Worm (Caenorhabditis elegans) whole organism, L4 larva: ENCODE results near the gene F59A2.5.

Experiments used
- Y105C5A.15 ChIP-seq: fragments of 200-800 bp; sonication (Bioruptor generic); IDR thresholded peaks from 2 replicates; pipeline ENCODE4 v1.3.6; 2022; ENCODE audit warnings: missing genetic modification characterization, missing compliant biosample characterization
- ceh-82 ChIP-seq: sonication (generic microtip); optimal IDR thresholded peaks from 2 replicates; lab custom pipeline; 2017; ENCODE audit warnings: missing biosample characterization, missing genetic modification characterization
- ces-1 ChIP-seq: fragments of 150-350 bp; sonication (generic microtip); optimal IDR thresholded peaks from 4 replicates; lab custom pipeline; 2014; ENCODE audit warnings: missing biosample characterization, missing genetic modification reagents, missing genetic modification characterization
- daf-12 ChIP-seq: fragments of 150-350 bp; optimal IDR thresholded peaks from 2 replicates; lab custom pipeline; 2014; ENCODE audit warnings: missing biosample characterization, missing genetic modification reagents, missing genetic modification characterization
- dpl-1 ChIP-seq: fragments of 150-350 bp; optimal IDR thresholded peaks from 2 replicates; lab custom pipeline; 2014; ENCODE audit warnings: missing biosample characterization, missing genetic modification reagents, missing genetic modification characterization
- mep-1 ChIP-seq: fragments of 150-350 bp; sonication (generic microtip); optimal IDR thresholded peaks from 3 replicates; lab custom pipeline; 2014; ENCODE audit warnings: missing biosample characterization, missing genetic modification characterization
- nhr-77 ChIP-seq: fragments of 150-350 bp; optimal IDR thresholded peaks from 2 replicates; lab custom pipeline; 2014; ENCODE audit warnings: missing biosample characterization, missing genetic modification characterization
- pqm-1 ChIP-seq: sonication (generic microtip); optimal IDR thresholded peaks from 2 replicates; lab custom pipeline; 2017; ENCODE audit warnings: missing biosample characterization, missing genetic modification characterization
- saeg-2 ChIP-seq: fragments of 200-800 bp; sonication (Bioruptor generic); IDR thresholded peaks from 2 replicates; pipeline ENCODE4 v1.3.6; 2022; ENCODE audit warnings: missing genetic modification reagents, missing genetic modification characterization, missing compliant biosample characterization
- tra-1 ChIP-seq: fragments of 200-800 bp; sonication (Bioruptor generic); IDR thresholded peaks from 2 replicates; pipeline ENCODE4 v1.3.6; 2022; ENCODE audit warnings: missing genetic modification reagents, missing genetic modification characterization, missing compliant biosample characterization
- unc-39 ChIP-seq: sonication (generic microtip); optimal IDR thresholded peaks from 2 replicates; lab custom pipeline; 2017; ENCODE audit warnings: missing biosample characterization, missing genetic modification characterization

DNA sequence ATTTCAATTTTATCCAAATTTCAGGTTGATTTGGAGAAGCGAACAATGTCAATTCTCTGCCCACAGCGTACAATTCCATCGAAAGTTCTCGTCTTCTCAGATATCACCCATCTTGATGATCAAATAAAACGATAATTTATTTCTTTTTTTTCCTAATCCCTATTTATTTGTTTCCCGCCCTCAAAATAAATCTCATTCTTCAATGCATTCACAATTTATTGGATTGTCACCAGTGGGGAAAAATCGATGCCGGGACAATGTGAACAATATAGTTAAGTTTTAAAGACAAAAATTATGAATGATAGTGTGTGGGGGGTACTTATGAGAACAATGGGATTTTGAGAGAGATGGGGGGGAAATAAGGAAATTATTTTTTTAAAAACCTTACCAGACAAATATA lies 4.2 kb upstream of the F59A2.5 start:
- no peak for TF ChIP-seq saeg-2 (GFP tag; lab: Robert Waterston, UW)
- no peak for TF ChIP-seq unc-39 (tag; lab: Kevin White, UChicago)
- no peak for TF ChIP-seq ces-1 (GFP tag; lab: Kevin White, UChicago)
- no peak for TF ChIP-seq tra-1 (GFP tag; lab: Robert Waterston, UW)
- no peak for TF ChIP-seq pqm-1 (tag; lab: Kevin White, UChicago)
- no peak for TF ChIP-seq Y105C5A.15 (GFP tag; lab: Robert Waterston, UW)
- TF ChIP-seq dpl-1 = no peak
- no peak for TF ChIP-seq mep-1
- TF ChIP-seq nhr-77 (tag; lab: Kevin White, UChicago) = no peak
- no peak for TF ChIP-seq ceh-82
- no peak for TF ChIP-seq daf-12 (tag; lab: Kevin White, UChicago)
